Worm (Caenorhabditis elegans) whole organism, young adult: ENCODE measurements around the gene twk-21.
A peak's percentile ranks its signal among the peaks of the same experiment; 100 is the strongest.

Source experiments
- B0336.3 ChIP-seq: fragments of 200-800 bp; sonication (Bioruptor generic); IDR thresholded peaks from 2 replicates; pipeline ENCODE4 v1.3.6; 2022; ENCODE audit warnings: missing genetic modification characterization, missing compliant biosample characterization
- C06A6.2 ChIP-seq: fragments of 200-800 bp; sonication (Bioruptor generic); conservative IDR thresholded peaks from 2 replicates; pipeline ENCODE4 v1.3.6; 2022; ENCODE audit warnings: missing genetic modification characterization, missing compliant biosample characterization
- F22D6.2 ChIP-seq: sonication (generic microtip); optimal IDR thresholded peaks from 2 replicates; lab custom pipeline; 2016; ENCODE audit warnings: mild to moderate bottlenecking, missing genetic modification characterization, missing compliant biosample characterization
- F52B5.7 ChIP-seq: sonication (generic microtip); optimal IDR thresholded peaks from 2 replicates; lab custom pipeline; 2016; ENCODE audit warnings: mild to moderate bottlenecking, missing genetic modification characterization, missing compliant biosample characterization
- F55B11.4 ChIP-seq: sonication (generic microtip); optimal IDR thresholded peaks from 2 replicates; lab custom pipeline; 2016; ENCODE audit warnings: missing compliant biosample characterization, missing genetic modification characterization, borderline replicate concordance; ENCODE audit not compliant: insufficient read depth
- K11D2.4 ChIP-seq: fragments of 200-800 bp; sonication (Bioruptor generic); IDR thresholded peaks from 2 replicates; pipeline ENCODE4 v1.3.6; 2022; ENCODE audit warnings: missing genetic modification reagents, missing genetic modification characterization, missing compliant biosample characterization
- Y53F4B.3 ChIP-seq: fragments of 200-800 bp; sonication (Bioruptor generic); IDR thresholded peaks from 2 replicates; pipeline ENCODE4 v1.3.6; 2022; ENCODE audit warnings: missing genetic modification reagents, missing genetic modification characterization, missing compliant biosample characterization
- atf-7 ChIP-seq: sonication (generic microtip); optimal IDR thresholded peaks from 2 replicates; lab custom pipeline; 2017; ENCODE audit warnings: mild to moderate bottlenecking, missing genetic modification characterization, missing compliant biosample characterization
- attf-3 ChIP-seq: fragments of 200-800 bp; sonication (Bioruptor generic); conservative IDR thresholded peaks from 2 replicates; pipeline ENCODE4 v1.3.6; 2022; ENCODE audit warnings: missing genetic modification reagents, missing genetic modification characterization, missing compliant biosample characterization
- attf-5 ChIP-seq: fragments of 200-800 bp; sonication (Bioruptor generic); optimal IDR thresholded peaks from 2 replicates; lab custom pipeline; 2018; ENCODE audit warnings: mild to moderate bottlenecking, missing genetic modification characterization, missing compliant biosample characterization
- attf-6 ChIP-seq: fragments of 200-800 bp; sonication (Bioruptor generic); IDR thresholded peaks from 2 replicates; pipeline ENCODE4 v1.3.6; 2022; ENCODE audit warnings: missing genetic modification reagents, missing genetic modification characterization, missing compliant biosample characterization
- bed-2 ChIP-seq: fragments of 200-800 bp; sonication (Bioruptor generic); IDR thresholded peaks from 2 replicates; pipeline ENCODE4 v1.3.6; 2022; ENCODE audit warnings: missing genetic modification reagents, missing genetic modification characterization, missing compliant biosample characterization
- cebp-1 ChIP-seq, 2 experiments: fragments of 200-800 bp in 1 of 2; sonication (Bioruptor generic) in 1 of 2; sonication (generic microtip) in 1 of 2; IDR thresholded peaks in 1 of 2; optimal IDR thresholded peaks in 1 of 2; 2 replicates each; pipeline versions ENCODE4 v1.3.6 to Lab custom; 2017 to 2022; ENCODE audit warnings: missing compliant biosample characterization in 2 of 2, missing genetic modification characterization in 2 of 2, mild to moderate bottlenecking in 1 of 2, missing genetic modification reagents in 1 of 2, moderate library complexity in 1 of 2
- ceh-100 ChIP-seq: fragments of 200-800 bp; sonication (Bioruptor generic); IDR thresholded peaks from 2 replicates; pipeline ENCODE4 v1.3.6; 2022; ENCODE audit warnings: missing genetic modification reagents, missing genetic modification characterization, missing compliant biosample characterization
- ceh-27 ChIP-seq: fragments of 200-800 bp; sonication (Bioruptor generic); optimal IDR thresholded peaks from 2 replicates; lab custom pipeline; 2018; ENCODE audit warnings: mild to moderate bottlenecking, missing genetic modification characterization, moderate library complexity, missing compliant biosample characterization
- ceh-91 ChIP-seq: fragments of 200-800 bp; sonication (Bioruptor generic); IDR thresholded peaks from 2 replicates; pipeline ENCODE4 v1.3.6; 2022; ENCODE audit warnings: missing genetic modification reagents, missing genetic modification characterization, missing compliant biosample characterization
- chd-7 ChIP-seq: sonication (generic microtip); optimal IDR thresholded peaks from 2 replicates; lab custom pipeline; 2016; ENCODE audit warnings: mild to moderate bottlenecking, missing genetic modification characterization, moderate library complexity, missing compliant biosample characterization
- egrh-3 ChIP-seq: fragments of 200-800 bp; sonication (Bioruptor generic); IDR thresholded peaks from 2 replicates; pipeline ENCODE4 v1.3.6; 2022; ENCODE audit warnings: missing genetic modification reagents, missing genetic modification characterization, missing compliant biosample characterization
- ekl-4 ChIP-seq: fragments of 200-800 bp; sonication (Bioruptor generic); IDR thresholded peaks from 2 replicates; pipeline ENCODE4 v1.3.6; 2022; ENCODE audit warnings: missing genetic modification reagents, missing genetic modification characterization, missing compliant biosample characterization
- ets-4 ChIP-seq: fragments of 200-800 bp; sonication (Bioruptor generic); optimal IDR thresholded peaks from 2 replicates; lab custom pipeline; 2018; ENCODE audit warnings: mild to moderate bottlenecking, missing genetic modification characterization, missing compliant biosample characterization
- him-1 ChIP-seq: sonication (generic microtip); optimal IDR thresholded peaks from 2 replicates; lab custom pipeline; 2016; ENCODE audit warnings: missing genotype, missing genetic modification reagents, missing genetic modification characterization, missing compliant biosample characterization
- hlh-12 ChIP-seq: sonication (generic microtip); optimal IDR thresholded peaks from 2 replicates; lab custom pipeline; 2016; ENCODE audit warnings: missing genetic modification characterization, missing compliant biosample characterization
- hmg-20 ChIP-seq: fragments of 200-800 bp; sonication (Bioruptor generic); IDR thresholded peaks from 2 replicates; pipeline ENCODE4 v1.3.6; 2022; ENCODE audit warnings: missing genetic modification reagents, missing genetic modification characterization, missing compliant biosample characterization
- lag-1 ChIP-seq: fragments of 200-800 bp; sonication (Bioruptor generic); IDR thresholded peaks from 2 replicates; pipeline ENCODE4 v1.3.6; 2022; ENCODE audit warnings: missing genetic modification reagents, missing genetic modification characterization, missing compliant biosample characterization
- let-607 ChIP-seq, 2 experiments: fragments of 200-800 bp in 1 of 2; sonication (Bioruptor generic) in 1 of 2; sonication (generic microtip) in 1 of 2; optimal IDR thresholded peaks; 2 replicates each; lab custom pipeline; 2016 to 2018; ENCODE audit warnings: mild to moderate bottlenecking in 2 of 2, missing compliant biosample characterization in 2 of 2, missing genetic modification characterization in 2 of 2, moderate library complexity in 2 of 2, missing genotype in 1 of 2
- lin-35 ChIP-seq, 3 experiments: fragments of 150-350 bp in 2 of 3; sonication (generic microtip) in 1 of 3; optimal IDR thresholded peaks; 2 replicates each; lab custom pipeline; 2014 to 2018; ENCODE audit warnings: missing biosample characterization in 3 of 3, missing genetic modification characterization in 3 of 3, missing genetic modification reagents in 3 of 3
- lsl-1 ChIP-seq: fragments of 200-800 bp; sonication (Bioruptor generic); optimal IDR thresholded peaks from 2 replicates; lab custom pipeline; 2018; ENCODE audit warnings: mild to moderate bottlenecking, missing genetic modification characterization, moderate library complexity, missing compliant biosample characterization
- madf-3 ChIP-seq: fragments of 200-800 bp; sonication (Bioruptor generic); IDR thresholded peaks from 2 replicates; pipeline ENCODE4 v1.3.6; 2022; ENCODE audit warnings: missing genetic modification reagents, missing genetic modification characterization, missing compliant biosample characterization
- madf-6 ChIP-seq: fragments of 200-800 bp; sonication (Bioruptor generic); IDR thresholded peaks from 2 replicates; pipeline ENCODE4 v1.3.6; 2022; ENCODE audit warnings: missing genetic modification reagents, missing genetic modification characterization, missing compliant biosample characterization
- madf-8 ChIP-seq: fragments of 200-800 bp; sonication (Bioruptor generic); conservative IDR thresholded peaks from 2 replicates; pipeline ENCODE4 v1.3.6; 2022; ENCODE audit warnings: missing genetic modification reagents, missing genetic modification characterization, missing compliant biosample characterization
- mes-4 ChIP-seq: sonication (generic microtip); optimal IDR thresholded peaks from 2 replicates; lab custom pipeline; 2016; ENCODE audit warnings: missing genotype, missing genetic modification characterization, missing compliant biosample characterization
- mxl-1 ChIP-seq: sonication (generic microtip); optimal IDR thresholded peaks from 2 replicates; lab custom pipeline; 2016; ENCODE audit warnings: missing genetic modification characterization, missing compliant biosample characterization
- nfya-2 ChIP-seq: fragments of 200-800 bp; sonication (Bioruptor generic); IDR thresholded peaks from 2 replicates; pipeline ENCODE4 v1.3.6; 2022; ENCODE audit warnings: missing genetic modification reagents, missing genetic modification characterization, missing compliant biosample characterization
- nhr-120 ChIP-seq: fragments of 200-800 bp; sonication (Bioruptor generic); IDR thresholded peaks from 2 replicates; pipeline ENCODE4 v1.3.6; 2022; ENCODE audit warnings: missing genetic modification characterization, missing compliant biosample characterization
- nhr-179 ChIP-seq: sonication (generic microtip); optimal IDR thresholded peaks from 2 replicates; lab custom pipeline; 2016; ENCODE audit warnings: mild to moderate bottlenecking, missing genetic modification characterization, missing compliant biosample characterization
- nhr-27 ChIP-seq: fragments of 200-800 bp; sonication (Bioruptor generic); optimal IDR thresholded peaks from 2 replicates; lab custom pipeline; 2018; ENCODE audit warnings: mild to moderate bottlenecking, missing genetic modification characterization, moderate library complexity, missing compliant biosample characterization
- rec-8 ChIP-seq, 2 experiments: sonication (generic microtip); optimal IDR thresholded peaks; 2 replicates each; lab custom pipeline; 2016; ENCODE audit warnings: mild to moderate bottlenecking in 2 of 2, missing genetic modification characterization in 2 of 2, missing genetic modification reagents in 2 of 2, missing genotype in 2 of 2, missing biosample characterization in 1 of 2, missing compliant biosample characterization in 1 of 2, moderate library complexity in 1 of 2
- rpc-1 ChIP-seq, 2 experiments: fragments of 150-350 bp in 1 of 2; sonication (generic microtip) in 1 of 2; optimal IDR thresholded peaks; 2 replicates each; lab custom pipeline; 2014 to 2018; ENCODE audit warnings: missing biosample characterization in 1 of 2, missing genetic modification characterization in 1 of 2, missing genetic modification reagents in 1 of 2, missing genotype in 1 of 2
- somi-1 ChIP-seq: fragments of 200-800 bp; sonication (Bioruptor generic); optimal IDR thresholded peaks from 2 replicates; lab custom pipeline; 2018; ENCODE audit warnings: mild to moderate bottlenecking, missing genetic modification characterization, missing compliant biosample characterization
- tbp1 ChIP-seq: fragments of 200-800 bp; sonication (Bioruptor generic); optimal IDR thresholded peaks from 2 replicates; lab custom pipeline; 2018; ENCODE audit warnings: mild to moderate bottlenecking, missing genetic modification characterization, missing compliant biosample characterization
- tbx-9 ChIP-seq: sonication (generic microtip); optimal IDR thresholded peaks from 2 replicates; lab custom pipeline; 2016; ENCODE audit warnings: borderline replicate concordance, missing genetic modification characterization, inconsistent platforms, missing compliant biosample characterization
- tlf-1 ChIP-seq: fragments of 200-800 bp; sonication (Bioruptor generic); optimal IDR thresholded peaks from 2 replicates; lab custom pipeline; 2018; ENCODE audit warnings: mild to moderate bottlenecking, missing genetic modification characterization, missing compliant biosample characterization
- unc-130 ChIP-seq: sonication (generic microtip); optimal IDR thresholded peaks from 2 replicates; lab custom pipeline; 2016; ENCODE audit warnings: missing genetic modification reagents, missing genetic modification characterization, missing compliant biosample characterization
- zim-3 ChIP-seq: sonication (generic microtip); optimal IDR thresholded peaks from 2 replicates; lab custom pipeline; 2017; ENCODE audit warnings: mild to moderate bottlenecking, missing genetic modification characterization, moderate library complexity, missing compliant biosample characterization
- ztf-28 ChIP-seq: fragments of 200-800 bp; sonication (Bioruptor generic); IDR thresholded peaks from 2 replicates; pipeline ENCODE4 v1.3.6; 2022; ENCODE audit warnings: missing genetic modification reagents, missing genetic modification characterization, missing compliant biosample characterization

The twk-21 gene

ce11 chrX:16269969-16270368 is 29.7 kb upstream of the twk-21 start, which contains the start of gene ifa-3:
TSS of gene ifa-3 (minus strand) at chrX:16270069.
- no peak for TF ChIP-seq attf-3
- no peak for TF ChIP-seq Y53F4B.3 (GFP tag; lab: Robert Waterston, UW)
- no peak for TF ChIP-seq B0336.3 (GFP tag; lab: Robert Waterston, UW)
- no peak for TF ChIP-seq somi-1
- no peak for TF ChIP-seq egrh-3
- TF ChIP-seq madf-8 (GFP tag; lab: Robert Waterston, UW), result no peak
- TF ChIP-seq F55B11.4 (tag; lab: Kevin White, UChicago), result no peak
- TF ChIP-seq bed-2 (GFP tag; lab: Robert Waterston, UW), result no peak
- no peak for TF ChIP-seq cebp-1 (GFP tag; IDR thresholded peaks at IDR 0.05; lab: Robert Waterston, UW)
- TF ChIP-seq cebp-1 (tag; optimal IDR thresholded peaks at IDR 0.05; lab: Kevin White, UChicago), result no peak

ce11 chrX:16271147-16271546 is 28.5 kb upstream of the twk-21 start:
- TF ChIP-seq chd-7 (tag; lab: Kevin White, UChicago) (peak; percentile 28), nhr-27 (no peak), nhr-120 (GFP tag; lab: Robert Waterston, UW) (no peak), nfya-2 (GFP tag; lab: Robert Waterston, UW) (no peak), lag-1 (GFP tag; lab: Robert Waterston, UW) (no peak), somi-1 (peak; percentile 38), mxl-1 (tag; lab: Kevin White, UChicago) (peak; percentile 34), ceh-100 (peak; percentile 24; the same call in 1 of the 2 replicates), madf-3 (GFP tag; lab: Robert Waterston, UW) (no peak), madf-8 (GFP tag; lab: Robert Waterston, UW) (no peak), let-607 (tag; optimal IDR thresholded peaks at IDR 0.05; lab: Kevin White, UChicago) (peak in 1 of 2 experiments; percentile 40), K11D2.4 (GFP tag; lab: Robert Waterston, UW) (no peak), atf-7 (no peak), F55B11.4 (tag; lab: Kevin White, UChicago) (no peak), tbx-9 (no peak), zim-3 (tag; lab: Kevin White, UChicago) (no peak), C06A6.2 (GFP tag; lab: Robert Waterston, UW) (no peak), ztf-28 (GFP tag; lab: Robert Waterston, UW) (no peak), nhr-179 (tag; lab: Kevin White, UChicago) (peak; percentile 66), lsl-1 (no peak), F52B5.7 (tag; lab: Kevin White, UChicago) (no peak), ceh-27 (GFP tag; lab: Kevin White, UChicago) (no peak), tbp1 (GFP tag; lab: Kevin White, UChicago) (peak; percentile 96), hmg-20 (GFP tag; lab: Robert Waterston, UW) (no peak), him-1 (tag; lab: Kevin White, UChicago) (peak; percentile 69), attf-5 (GFP tag; lab: Kevin White, UChicago) (no peak), mes-4 (peak; percentile 64), attf-6 (GFP tag; lab: Robert Waterston, UW) (peak; percentile 31; the same call in 1 of the 2 replicates), ekl-4 (GFP tag; lab: Robert Waterston, UW) (peak; percentile 41; the same call in 1 of the 2 replicates), tlf-1 (no peak), bed-2 (GFP tag; lab: Robert Waterston, UW) (no peak), madf-6 (GFP tag; lab: Robert Waterston, UW) (no peak; the same call in 1 of the 2 replicates), ets-4 (GFP tag; lab: Kevin White, UChicago) (no peak), rec-8 (tag; optimal IDR thresholded peaks at IDR 0.05; lab: Kevin White, UChicago) (peak; percentile 54 to 80), unc-130 (GFP tag; lab: Kevin White, UChicago) (peak; percentile 16), rpc-1 (optimal IDR thresholded peaks at IDR 0.05; lab: Kevin White, UChicago) (peak; percentile 93), rpc-1 (tag; optimal IDR thresholded peaks at IDR 0.05; lab: Kevin White, UChicago) (peak; percentile 95), lin-35 (GFP tag; optimal IDR thresholded peaks at IDR 0.05; lab: Kevin White, UChicago) (peak in 1 of 3 experiments; percentile 65), attf-3 (no peak), hlh-12 (tag; lab: Kevin White, UChicago) (no peak), F22D6.2 (no peak), ceh-91 (GFP tag; lab: Robert Waterston, UW) (no peak)
